Fruit fly (Drosophila melanogaster): Measurements from ENCODE around the gene FoxP.
A peak's percentile ranks its signal among the peaks of the same experiment; 100 is the strongest.

The FoxP gene

dm6 chr3R:9777941-9778360, 47.3 kb upstream of the FoxP start, which contains the start of gene RpS29 (continued):
- TF ChIP-seq sug (tag; optimal IDR thresholded peaks at IDR 0.05), result peak; percentile 89
- TF ChIP-seq CG17912 (GFP tag; optimal IDR thresholded peaks at IDR 0.05), result peak; percentile 88
- peak; percentile 47 for TF ChIP-seq CG18262 (tag; optimal IDR thresholded peaks at IDR 0.05)
- peak; percentile 85 for TF ChIP-seq CG3281 (GFP tag; optimal IDR thresholded peaks at IDR 0.05)
- peak; percentile 97 for TF ChIP-seq CG1603 (tag; optimal IDR thresholded peaks at IDR 0.05)
- TF ChIP-seq esg (GFP tag; conservative IDR thresholded peaks at IDR 0.05), result peak; percentile 31; the same call in 1 of the 2 replicates
- TF ChIP-seq CG17829 (tag; optimal IDR thresholded peaks at IDR 0.05), result peak; percentile 74
- no peak for TF ChIP-seq hth (optimal IDR thresholded peaks at IDR 0.05)
- TF ChIP-seq CG14050 (GFP tag; IDR thresholded peaks at IDR 0.05), result peak; percentile 60
- peak; percentile 44 for TF ChIP-seq CG30020 (tag; optimal IDR thresholded peaks at IDR 0.05)
- peak; percentile 77 for TF ChIP-seq CG12744 (GFP tag; optimal IDR thresholded peaks at IDR 0.05)
- peak; percentile 53 for TF ChIP-seq CG17802 (tag; optimal IDR thresholded peaks at IDR 0.05)
- peak; percentile 80 for TF ChIP-seq CG30403 (GFP tag; optimal IDR thresholded peaks at IDR 0.05)
- peak; percentile 54 for TF ChIP-seq gsb-n (tag; optimal IDR thresholded peaks at IDR 0.05)
- TF ChIP-seq bcd (GFP tag; optimal IDR thresholded peaks at IDR 0.05), result peak; percentile 85
- peak; percentile 85 for TF ChIP-seq schlank (tag; optimal IDR thresholded peaks at IDR 0.05)
- peak; percentile 58 for TF ChIP-seq lbe (GFP tag; optimal IDR thresholded peaks at IDR 0.05)

- no peak for TF ChIP-seq Blimp-1 (GFP tag; optimal IDR thresholded peaks at IDR 0.05)
- no peak for TF ChIP-seq repo (GFP tag; optimal IDR thresholded peaks at IDR 0.05)
- TF ChIP-seq zfh2 (GFP tag; optimal IDR thresholded peaks at IDR 0.05), result no peak
- TF ChIP-seq CG7745 (tag; optimal IDR thresholded peaks at IDR 0.05), result no peak
- no peak for TF ChIP-seq NfI (GFP tag; optimal IDR thresholded peaks at IDR 0.05)
Measured at dm6 chr3R:9774821-9775220, 44.1 kb upstream of the FoxP start, which contains the start of gene topi. TSS of gene topi (plus strand) at chr3R:9775121.

dm6 chr3R:9774147-9774546, 43.5 kb upstream of the FoxP start, which contains the start of gene Whamy:
TSS of gene Whamy (minus strand) at chr3R:9774419.
- TF ChIP-seq HmgZ (tag; optimal IDR thresholded peaks at IDR 0.05) (peak; percentile 21), Med (GFP tag) (peak; percentile 70), grn (GFP tag; optimal IDR thresholded peaks at IDR 0.05) (peak; percentile 62), CG9797 (GFP tag; optimal IDR thresholded peaks at IDR 0.05) (no peak), kay (GFP tag; optimal IDR thresholded peaks at IDR 0.05) (peak; percentile 44), CG13296 (GFP tag; optimal IDR thresholded peaks at IDR 0.05) (peak; percentile 5), CG34376 (GFP tag; optimal IDR thresholded peaks at IDR 0.05) (peak; percentile 76), exex (tag; optimal IDR thresholded peaks at IDR 0.05) (peak; percentile 74), sug (tag; optimal IDR thresholded peaks at IDR 0.05) (peak; percentile 75), Deaf1 (tag; optimal IDR thresholded peaks at IDR 0.05) (peak; percentile 82), CG18599 (GFP tag; optimal IDR thresholded peaks at IDR 0.05) (peak; percentile 36), Pdp1 (GFP tag; optimal IDR thresholded peaks at IDR 0.05) (peak in 1 of 2 experiments; percentile 9), mirr (GFP tag; optimal IDR thresholded peaks at IDR 0.05) (peak; percentile 77), chinmo (GFP tag; IDR thresholded peaks at IDR 0.05; ENCODE audit: partially characterized antibody) (0 out of 4 replicates have a peak, but pooled peaks have one; percentile 33), peb (GFP tag; IDR thresholded peaks at IDR 0.05) (no peak), Vsx1 (GFP tag; optimal IDR thresholded peaks at IDR 0.05) (peak; percentile 25), CG10543 (GFP tag; optimal IDR thresholded peaks at IDR 0.05) (peak; percentile 73), CG12769 (tag; optimal IDR thresholded peaks at IDR 0.05) (peak; percentile 11), BEAF-32 (GFP tag; optimal IDR thresholded peaks at IDR 0.05) (no peak), jumu (GFP tag; optimal IDR thresholded peaks at IDR 0.05) (no peak), CG6854 (GFP tag; optimal IDR thresholded peaks at IDR 0.05) (no peak), lab (GFP tag; optimal IDR thresholded peaks at IDR 0.05) (peak; percentile 66), Hmr (GFP tag; optimal IDR thresholded peaks at IDR 0.05) (peak; percentile 20), ftz-f1 (GFP tag; optimal IDR thresholded peaks at IDR 0.05) (peak; percentile 49)
